Worm (Caenorhabditis elegans) whole organism, L4 larva: ENCODE results near the gene spd-3.

Source experiments
- ZK546.5 ChIP-seq, 2 experiments: sonication (generic microtip); optimal IDR thresholded peaks; 2 replicates each; lab custom pipeline; 2017; ENCODE audit warnings: missing biosample characterization in 2 of 2, missing genetic modification characterization in 2 of 2
- nhr-42 ChIP-seq: fragments of 200-800 bp; sonication (Bioruptor generic); IDR thresholded peaks from 2 replicates; pipeline ENCODE4 v1.3.6; 2022; ENCODE audit warnings: missing genetic modification characterization, missing compliant biosample characterization

DNA sequence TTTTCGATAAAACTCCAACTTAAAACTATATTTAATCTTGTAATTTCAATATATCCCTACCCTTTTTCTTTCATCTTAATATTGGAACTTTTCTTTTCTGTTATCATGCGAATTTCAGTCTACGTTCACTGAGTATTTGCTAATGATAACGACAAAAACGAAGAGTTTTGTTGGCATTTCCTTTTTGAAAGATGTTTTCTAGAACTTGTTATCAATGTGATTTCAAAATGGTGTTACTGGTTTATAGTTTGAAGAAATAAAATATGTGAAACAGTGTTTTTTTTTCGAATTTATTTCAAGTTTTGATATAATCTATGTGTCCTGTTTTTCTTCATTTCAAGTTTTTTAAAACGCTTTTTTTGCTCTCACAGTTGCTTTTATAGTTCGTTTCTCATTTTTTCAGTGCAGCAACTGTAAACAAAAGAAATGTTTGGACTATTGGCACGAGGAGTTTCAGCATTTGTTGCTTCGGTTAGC lies 7.9 kb downstream of the spd-3 start, which contains the start of gene anat-1:
- no peak for TF ChIP-seq ZK546.5 (tag; optimal IDR thresholded peaks at IDR 0.05; lab: Kevin White, UChicago)
- TF ChIP-seq nhr-42 (GFP tag; lab: Robert Waterston, UW) = no peak
